Fruit fly (Drosophila melanogaster) whole organism, embryonic: ENCODE measurements around the gene twf.

Experiments
- CG1233 ChIP-seq: fragments of 200-800 bp; sonication (Bioruptor generic); optimal IDR thresholded peaks from 4 replicates; lab custom pipeline; 2018; ENCODE audit warnings: missing biosample characterization, mild to moderate bottlenecking, missing genetic modification characterization
- CG13894 ChIP-seq: fragments of 200-800 bp; sonication (Bioruptor generic); optimal IDR thresholded peaks from 3 replicates; lab custom pipeline; 2018; ENCODE audit warnings: missing biosample characterization, mild to moderate bottlenecking, missing genetic modification characterization, moderate library complexity
- CG8478 ChIP-seq: fragments of >200 bp; optimal IDR thresholded peaks from 2 replicates; lab custom pipeline; 2018
- sisA ChIP-seq: fragments of 200-800 bp; sonication (Bioruptor generic); IDR thresholded peaks from 2 replicates; pipeline ENCODE4 v1.3.6; 2022; ENCODE audit warnings: missing biosample characterization, missing genetic modification characterization

- TF ChIP-seq CG1233 (GFP tag; lab: Kevin White, UChicago), result no peak
- no peak for TF ChIP-seq CG13894
- TF ChIP-seq sisA, result no peak
- TF ChIP-seq CG8478 (lab: Kevin White, UChicago), result no peak
Observed at dm6 chr3R:14112066-14112465, 10.4 kb upstream of the twf start, which contains the start of gene CG14357.
